Fruit fly (Drosophila melanogaster) whole organism, wandering third instar larva: ENCODE data around the gene CG10859.

Source experiments
- CG32264 ChIP-seq: fragments of 200-800 bp; sonication (Bioruptor generic); optimal IDR thresholded peaks from 2 replicates; lab custom pipeline; 2016; ENCODE audit warnings: missing biosample characterization, missing genetic modification characterization
- CrebA ChIP-seq: fragments of 200-800 bp; sonication (Bioruptor generic); optimal IDR thresholded peaks from 2 replicates; lab custom pipeline; 2016; ENCODE audit warnings: missing biosample characterization, mild to moderate bottlenecking, missing genetic modification characterization, borderline replicate concordance
- Dfd ChIP-seq: fragments of >200 bp; optimal IDR thresholded peaks from 2 replicates; lab custom pipeline; 2017; ENCODE audit warnings: missing biosample characterization, missing genetic modification characterization
- Dif ChIP-seq: fragments of 200-275, 200-300 bp; sonication (Bioruptor generic); optimal IDR thresholded peaks from 2 replicates; lab custom pipeline; 2018; ENCODE audit warnings: missing biosample characterization, missing genetic modification characterization; ENCODE audit not compliant: partially characterized antibody
- GATAd ChIP-seq: sonication (Bioruptor generic); optimal IDR thresholded peaks from 2 replicates; lab custom pipeline; 2016; ENCODE audit warnings: missing biosample characterization, missing genetic modification characterization
- HLH106 ChIP-seq: fragments of 200-800 bp; optimal IDR thresholded peaks from 3 replicates; lab custom pipeline; 2019; ENCODE audit warnings: missing biosample characterization, mild to moderate bottlenecking, missing genetic modification characterization, moderate library complexity
- Hnf4 ChIP-seq: fragments of 200-800 bp; sonication (Bioruptor generic); optimal IDR thresholded peaks from 2 replicates; lab custom pipeline; 2016; ENCODE audit warnings: missing biosample characterization, mild to moderate bottlenecking, missing genetic modification characterization
- Hr78 ChIP-seq: fragments of >200 bp; optimal IDR thresholded peaks from 2 replicates; lab custom pipeline; 2017; ENCODE audit warnings: missing biosample characterization, missing genetic modification characterization
- Jra ChIP-seq: sonication (Bioruptor generic); optimal IDR thresholded peaks from 2 replicates; lab custom pipeline; 2016; ENCODE audit warnings: missing biosample characterization, missing genetic modification characterization
- Mio ChIP-seq: sonication (Bioruptor generic); optimal IDR thresholded peaks from 2 replicates; lab custom pipeline; 2016; ENCODE audit warnings: missing biosample characterization, missing genetic modification characterization
- Myc ChIP-seq: fragments of >200 bp; optimal IDR thresholded peaks from 2 replicates; lab custom pipeline; 2017
- N ChIP-seq: fragments of >200 bp; optimal IDR thresholded peaks from 2 replicates; lab custom pipeline; 2018; ENCODE audit warnings: missing biosample characterization, missing external identifiers, missing genetic modification characterization
- Rel ChIP-seq, 2 experiments: fragments of 200-800 bp; sonication (Bioruptor generic) in 1 of 2; optimal IDR thresholded peaks; 2 replicates in 1 of 2; 3 replicates in 1 of 2; lab custom pipeline; 2016 to 2019; ENCODE audit warnings: mild to moderate bottlenecking in 2 of 2, missing biosample characterization in 2 of 2, missing genetic modification characterization in 2 of 2, moderate library complexity in 1 of 2
- Sp1 ChIP-seq: fragments of 200-800 bp; sonication (Bioruptor generic); optimal IDR thresholded peaks from 3 replicates; lab custom pipeline; 2019; ENCODE audit warnings: missing biosample characterization, mild to moderate bottlenecking, missing genetic modification characterization, moderate library complexity
- br ChIP-seq: fragments of 200-800 bp; sonication (Bioruptor generic); optimal IDR thresholded peaks from 2 replicates; lab custom pipeline; 2016; ENCODE audit warnings: missing biosample characterization, missing genetic modification characterization
- brk ChIP-seq: fragments of 200-800 bp; sonication (Bioruptor generic); optimal IDR thresholded peaks from 2 replicates; lab custom pipeline; 2016; ENCODE audit warnings: missing biosample characterization, mild to moderate bottlenecking, missing genetic modification characterization
- dl ChIP-seq, 2 experiments: fragments of 175-275, 200-275 bp in 1 of 2; fragments of 200-275 bp in 1 of 2; sonication (Bioruptor generic); optimal IDR thresholded peaks; lab custom pipeline; 2018; ENCODE audit warnings: mild to moderate bottlenecking in 2 of 2, missing biosample characterization in 2 of 2, missing genetic modification characterization in 2 of 2, moderate library complexity in 2 of 2; ENCODE audit not compliant: partially characterized antibody in 2 of 2, insufficient read depth in 1 of 2
- dmrt93B ChIP-seq: fragments of 200-800 bp; sonication (Bioruptor generic); optimal IDR thresholded peaks from 2 replicates; lab custom pipeline; 2018; ENCODE audit warnings: missing biosample characterization, mild to moderate bottlenecking, missing genetic modification characterization
- dsf ChIP-seq: sonication (Bioruptor generic); optimal IDR thresholded peaks from 2 replicates; lab custom pipeline; 2016; ENCODE audit warnings: missing biosample characterization, missing genetic modification characterization, borderline replicate concordance
- ey ChIP-seq: fragments of 200-800 bp; sonication (Bioruptor generic); optimal IDR thresholded peaks from 2 replicates; lab custom pipeline; 2016; ENCODE audit warnings: missing biosample characterization, missing genetic modification characterization
- foxo ChIP-seq, 2 experiments: fragments of 200-800 bp; sonication (Bioruptor generic); optimal IDR thresholded peaks; 2 replicates in 1 of 2; 3 replicates in 1 of 2; lab custom pipeline; 2016 to 2017; ENCODE audit warnings: missing biosample characterization in 2 of 2, missing genetic modification characterization in 2 of 2
- fru ChIP-seq: fragments of 200-800 bp; sonication (Bioruptor generic); optimal IDR thresholded peaks from 3 replicates; lab custom pipeline; 2016; ENCODE audit warnings: missing biosample characterization, mild to moderate bottlenecking, missing genetic modification characterization
- h ChIP-seq: fragments of 200-800 bp; sonication (Bioruptor generic); optimal IDR thresholded peaks from 3 replicates; lab custom pipeline; 2016; ENCODE audit warnings: missing biosample characterization, mild to moderate bottlenecking, missing genetic modification characterization
- jim ChIP-seq: fragments of 175-275, 200-325 bp; sonication (Bioruptor generic); optimal IDR thresholded peaks from 2 replicates; lab custom pipeline; 2016; ENCODE audit warnings: missing biosample characterization, mild to moderate bottlenecking, missing genetic modification characterization
- lola ChIP-seq: fragments of >200 bp; optimal IDR thresholded peaks from 2 replicates; lab custom pipeline; 2017; ENCODE audit warnings: missing biosample characterization, missing genetic modification characterization
- psq ChIP-seq: fragments of 200-800 bp; sonication (Bioruptor generic); optimal IDR thresholded peaks from 3 replicates; lab custom pipeline; 2017; ENCODE audit warnings: missing biosample characterization, mild to moderate bottlenecking, missing genetic modification characterization, moderate library complexity
- rgr ChIP-seq: fragments of 200-800 bp; sonication (Bioruptor generic); optimal IDR thresholded peaks from 3 replicates; lab custom pipeline; 2016; ENCODE audit warnings: missing biosample characterization, mild to moderate bottlenecking, missing genetic modification characterization
- sage ChIP-seq: fragments of 200-800 bp; sonication (Bioruptor generic); optimal IDR thresholded peaks from 2 replicates; lab custom pipeline; 2016; ENCODE audit warnings: missing biosample characterization, mild to moderate bottlenecking, missing genetic modification characterization
- tai ChIP-seq: sonication (Bioruptor generic); optimal IDR thresholded peaks from 2 replicates; lab custom pipeline; 2016; ENCODE audit warnings: missing biosample characterization, missing genetic modification characterization
- woc ChIP-seq: sonication (Bioruptor generic); optimal IDR thresholded peaks from 2 replicates; lab custom pipeline; 2016; ENCODE audit warnings: missing biosample characterization, mild to moderate bottlenecking, missing genetic modification characterization

The CG10859 gene

DNA sequence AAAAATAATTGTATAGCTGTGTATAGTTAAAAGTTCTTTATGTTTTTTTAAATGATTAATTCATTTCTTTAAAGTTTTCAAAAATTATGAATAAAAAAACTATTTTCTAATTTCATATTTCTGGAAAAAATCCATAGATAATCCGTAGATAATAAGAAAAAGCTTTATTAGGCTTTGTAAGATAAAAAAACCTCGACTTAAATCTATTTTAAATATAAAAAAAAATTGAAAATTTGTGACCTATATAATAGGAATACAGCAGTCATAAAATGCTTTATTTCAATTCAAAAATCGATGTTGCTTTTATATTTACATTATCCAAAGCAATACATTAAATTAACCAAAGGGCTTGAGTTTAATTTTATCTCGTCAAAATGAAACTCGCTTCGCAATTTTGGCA is 13.8 kb upstream of the CG10859 start, which contains the start of gene Flad2:
Flad2 (plus strand) TSS at position 301 of the 400 bp plus-strand sequence.
- no peak for TF ChIP-seq Dfd (GFP tag; lab: Kevin White, UChicago)
- no peak for TF ChIP-seq dl (GFP tag; optimal IDR thresholded peaks at IDR 0.05; lab: Kevin White, UChicago; ENCODE audit: insufficient read depth in 1 of 2, partially characterized antibody in 2 of 2)
- TF ChIP-seq brk (GFP tag; lab: Kevin White, UChicago): no peak
- TF ChIP-seq foxo (GFP tag; optimal IDR thresholded peaks at IDR 0.05; lab: Kevin White, UChicago): no peak
- no peak for TF ChIP-seq jim (GFP tag; lab: Kevin White, UChicago)
- no peak for TF ChIP-seq Jra
- TF ChIP-seq br: no peak
- TF ChIP-seq Mio (GFP tag; lab: Kevin White, UChicago): no peak
- no peak for TF ChIP-seq rgr (GFP tag; lab: Kevin White, UChicago)
- TF ChIP-seq sage (GFP tag; lab: Kevin White, UChicago): no peak
- TF ChIP-seq h (GFP tag; lab: Kevin White, UChicago): no peak
- no peak for TF ChIP-seq Sp1 (GFP tag; lab: Kevin White, UChicago)
- no peak for TF ChIP-seq dmrt93B (GFP tag; lab: Kevin White, UChicago)
- TF ChIP-seq Rel (GFP tag; optimal IDR thresholded peaks at IDR 0.05; lab: Kevin White, UChicago): no peak
- TF ChIP-seq Rel (tag; optimal IDR thresholded peaks at IDR 0.05; lab: Kevin White, UChicago): no peak
- TF ChIP-seq psq (GFP tag; lab: Kevin White, UChicago): no peak
- TF ChIP-seq Dif: no peak

DNA sequence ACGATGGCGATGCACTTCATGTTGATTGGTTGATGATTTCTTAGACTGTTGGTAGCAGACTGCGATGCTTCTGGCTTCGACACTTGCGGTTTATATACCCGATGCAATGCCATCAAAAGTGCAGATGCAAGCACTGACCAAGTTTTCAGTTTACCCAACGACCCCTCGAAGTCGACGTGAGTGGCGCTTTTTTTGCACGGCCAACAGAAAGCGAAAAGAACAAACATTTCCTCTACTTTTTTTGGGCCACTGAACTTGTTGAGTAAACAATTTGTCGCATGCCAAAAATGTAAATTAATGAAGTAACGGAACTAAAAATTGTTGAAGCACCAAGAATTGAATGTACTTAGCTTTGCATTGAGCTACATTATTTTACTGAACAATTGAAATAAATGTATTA is 13.1 kb upstream of the CG10859 start, which contains the start of gene Vm34Ca:
Vm34Ca (minus strand) TSS at position 66 of the 400 bp plus-strand sequence.
- TF ChIP-seq Mio (GFP tag; lab: Kevin White, UChicago) (no peak), br (no peak), GATAd (GFP tag; lab: Kevin White, UChicago) (no peak), N (GFP tag; lab: Kevin White, UChicago) (no peak)

DNA sequence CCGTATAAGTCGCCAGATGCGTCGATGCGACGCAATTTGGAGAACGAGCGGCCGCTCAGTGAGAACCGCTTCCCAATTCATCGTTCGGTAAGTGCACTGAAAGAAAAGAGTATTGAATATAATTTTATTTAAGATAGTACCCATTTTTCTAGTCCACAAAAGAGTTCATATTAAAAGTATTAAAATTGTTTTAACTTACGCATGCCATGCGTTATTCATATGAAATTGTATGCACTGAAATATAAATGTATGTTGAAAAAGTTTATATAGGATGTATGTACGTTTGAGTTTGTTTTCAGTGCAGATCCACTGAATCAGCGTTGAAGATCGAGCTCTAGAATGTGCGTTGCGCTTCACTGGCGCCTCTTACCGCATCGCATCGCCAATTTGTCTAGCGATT is 1.1 kb upstream of the CG10859 start:
- TF ChIP-seq brk (GFP tag; lab: Kevin White, UChicago) (no peak), tai (no peak), Hnf4 (GFP tag; lab: Kevin White, UChicago) (no peak), Jra (no peak), Mio (GFP tag; lab: Kevin White, UChicago) (no peak), dsf (no peak), dmrt93B (GFP tag; lab: Kevin White, UChicago) (no peak), foxo (GFP tag; optimal IDR thresholded peaks at IDR 0.05; lab: Kevin White, UChicago) (no peak), woc (GFP tag; lab: Kevin White, UChicago) (no peak), fru (GFP tag; lab: Kevin White, UChicago) (no peak), Myc (no peak), Hr78 (GFP tag; lab: Kevin White, UChicago) (no peak), HLH106 (tag; lab: Kevin White, UChicago) (no peak), CG32264 (GFP tag; lab: Kevin White, UChicago) (no peak), Sp1 (GFP tag; lab: Kevin White, UChicago) (no peak), lola (GFP tag; lab: Kevin White, UChicago) (no peak)

dm6 chr2L:13397393-13397792 is 1.1 kb downstream of the CG10859 start:
- TF ChIP-seq Dif (no peak), ey (no peak), GATAd (GFP tag; lab: Kevin White, UChicago) (no peak), brk (GFP tag; lab: Kevin White, UChicago) (no peak), Dfd (GFP tag; lab: Kevin White, UChicago) (no peak), CG32264 (GFP tag; lab: Kevin White, UChicago) (no peak), psq (GFP tag; lab: Kevin White, UChicago) (no peak), Hnf4 (GFP tag; lab: Kevin White, UChicago) (no peak), h (GFP tag; lab: Kevin White, UChicago) (no peak), dsf (no peak), lola (GFP tag; lab: Kevin White, UChicago) (no peak), Rel (GFP tag; optimal IDR thresholded peaks at IDR 0.05; lab: Kevin White, UChicago) (no peak), Rel (tag; optimal IDR thresholded peaks at IDR 0.05; lab: Kevin White, UChicago) (no peak), jim (GFP tag; lab: Kevin White, UChicago) (no peak), Jra (no peak), Hr78 (GFP tag; lab: Kevin White, UChicago) (no peak), rgr (GFP tag; lab: Kevin White, UChicago) (no peak), CrebA (no peak), sage (GFP tag; lab: Kevin White, UChicago) (no peak), dmrt93B (GFP tag; lab: Kevin White, UChicago) (no peak), Mio (GFP tag; lab: Kevin White, UChicago) (no peak)
- TF ChIP-seq, all 38 proteins: peak for 0
